Fruit fly (Drosophila melanogaster) whole organism, embryonic: ENCODE results near the gene alpha-Est8.

ENCODE experiments used
- Bdp1 ChIP-seq: fragments of 200-800 bp; sonication (Bioruptor generic); optimal IDR thresholded peaks from 3 replicates; lab custom pipeline; 2016; ENCODE audit warnings: missing biosample characterization, missing genetic modification characterization
- CG10267 ChIP-seq: fragments of 200-800 bp; sonication (Bioruptor generic); optimal IDR thresholded peaks from 2 replicates; lab custom pipeline; 2018; ENCODE audit warnings: missing biosample characterization, mild to moderate bottlenecking, missing genetic modification characterization, moderate library complexity
- CG10654 ChIP-seq: fragments of 200-800 bp; sonication (Bioruptor generic); optimal IDR thresholded peaks from 2 replicates; lab custom pipeline; 2016; ENCODE audit warnings: missing biosample characterization, missing genetic modification characterization
- CG11456 ChIP-seq: fragments of 200-800 bp; sonication (Bioruptor generic); IDR thresholded peaks from 3 replicates; pipeline ENCODE4 v1.3.6; 2022; ENCODE audit warnings: missing biosample characterization, missing genetic modification characterization
- CG12219 ChIP-seq: fragments of 200-800 bp; sonication (Bioruptor generic); optimal IDR thresholded peaks from 3 replicates; lab custom pipeline; 2018; ENCODE audit warnings: missing biosample characterization, mild to moderate bottlenecking, missing genetic modification characterization
- CG1233 ChIP-seq: fragments of 200-800 bp; sonication (Bioruptor generic); optimal IDR thresholded peaks from 4 replicates; lab custom pipeline; 2018; ENCODE audit warnings: missing biosample characterization, mild to moderate bottlenecking, missing genetic modification characterization
- CG12659 ChIP-seq: fragments of 200-800 bp; sonication (Bioruptor generic); optimal IDR thresholded peaks from 3 replicates; lab custom pipeline; 2017; ENCODE audit warnings: mild to moderate bottlenecking, missing biosample characterization, missing genetic modification reagents, missing genetic modification characterization
- CG14965 ChIP-seq: fragments of 200-800 bp; sonication (Bioruptor generic); optimal IDR thresholded peaks from 2 replicates; lab custom pipeline; 2016; ENCODE audit warnings: missing biosample characterization, missing genetic modification characterization, borderline replicate concordance
- CG1529 ChIP-seq: fragments of 200-800 bp; sonication (Bioruptor generic); optimal IDR thresholded peaks from 3 replicates; lab custom pipeline; 2018; ENCODE audit warnings: missing biosample characterization, missing genetic modification characterization
- CG16813 ChIP-seq: fragments of 200-800 bp; sonication (Bioruptor generic); IDR thresholded peaks from 3 replicates; pipeline ENCODE4 v1.3.6; 2022; ENCODE audit warnings: missing biosample characterization, missing genetic modification characterization; ENCODE audit not compliant: partially characterized antibody
- CG34224 ChIP-seq: fragments of 200-800 bp; sonication (Bioruptor generic); IDR thresholded peaks from 3 replicates; pipeline ENCODE4 v1.3.6; 2022; ENCODE audit warnings: missing biosample characterization, missing genetic modification characterization; ENCODE audit not compliant: partially characterized antibody
- CG3847 ChIP-seq: fragments of 200-800 bp; sonication (Bioruptor generic); IDR thresholded peaks from 2 replicates; pipeline ENCODE4 v1.3.6; 2022; ENCODE audit warnings: missing biosample characterization, missing genetic modification characterization
- CG4730 ChIP-seq: fragments of 200-800 bp; sonication (Bioruptor generic); IDR thresholded peaks from 2 replicates; pipeline ENCODE4 v1.3.6; 2022; ENCODE audit warnings: missing biosample characterization, missing genetic modification characterization
- CG5953 ChIP-seq: fragments of 200-800 bp; sonication (Bioruptor generic); IDR thresholded peaks from 2 replicates; pipeline ENCODE4 v1.3.6; 2022; ENCODE audit warnings: missing biosample characterization, missing genetic modification characterization
- CG6689 ChIP-seq: fragments of 200-800 bp; sonication (Bioruptor generic); IDR thresholded peaks from 2 replicates; pipeline ENCODE4 v1.3.6; 2022; ENCODE audit warnings: missing biosample characterization, missing genetic modification characterization
- CG6813 ChIP-seq: fragments of 200-800 bp; sonication (Bioruptor generic); optimal IDR thresholded peaks from 2 replicates; lab custom pipeline; 2017; ENCODE audit warnings: missing biosample characterization, missing genetic modification characterization, mild to moderate bottlenecking, moderate library complexity, missing genetic modification reagents
- CG7271 ChIP-seq: fragments of 200-800 bp; sonication (Bioruptor generic); optimal IDR thresholded peaks from 2 replicates; lab custom pipeline; 2018; ENCODE audit warnings: missing biosample characterization, mild to moderate bottlenecking, missing genetic modification characterization, moderate library complexity
- CG7839 ChIP-seq: fragments of 200-800 bp; sonication (Bioruptor generic); optimal IDR thresholded peaks from 3 replicates; lab custom pipeline; 2018; ENCODE audit warnings: missing biosample characterization, mild to moderate bottlenecking, missing genetic modification characterization, moderate library complexity
- CG8089 ChIP-seq: fragments of 200-800 bp; sonication (Bioruptor generic); optimal IDR thresholded peaks from 3 replicates; lab custom pipeline; 2016; ENCODE audit warnings: missing biosample characterization, missing genetic modification characterization
- CG9437 ChIP-seq: fragments of 200-800 bp; sonication (Bioruptor generic); optimal IDR thresholded peaks from 2 replicates; lab custom pipeline; 2018; ENCODE audit warnings: missing biosample characterization, mild to moderate bottlenecking, missing genetic modification characterization
- D ChIP-seq, 2 experiments: fragments of 200-800 bp in 1 of 2; fragments of >200 bp in 1 of 2; sonication (Bioruptor generic) in 1 of 2; optimal IDR thresholded peaks; 2 replicates in 1 of 2; 3 replicates in 1 of 2; lab custom pipeline; 2017; ENCODE audit warnings: mild to moderate bottlenecking in 1 of 2, missing biosample characterization in 1 of 2, missing genetic modification characterization in 1 of 2, missing genetic modification reagents in 1 of 2
- D19A ChIP-seq: fragments of 200-800 bp; optimal IDR thresholded peaks from 3 replicates; lab custom pipeline; 2019; ENCODE audit warnings: missing biosample characterization, mild to moderate bottlenecking, missing genetic modification characterization, moderate library complexity
- Eip74EF ChIP-seq, 2 experiments: fragments of 200-800 bp in 1 of 2; fragments of >200 bp in 1 of 2; sonication (Bioruptor generic) in 1 of 2; optimal IDR thresholded peaks; 2 replicates each; lab custom pipeline; 2017 to 2019; ENCODE audit warnings: missing biosample characterization in 2 of 2, missing genetic modification characterization in 2 of 2, mild to moderate bottlenecking in 1 of 2, moderate library complexity in 1 of 2
- H2.0 ChIP-seq: fragments of 200-800 bp; sonication (Bioruptor generic); IDR thresholded peaks from 2 replicates; pipeline ENCODE4 v1.3.6; 2022; ENCODE audit warnings: missing biosample characterization, missing genetic modification characterization
- Rfx ChIP-seq: fragments of 200-800 bp; sonication (Bioruptor generic); IDR thresholded peaks from 2 replicates; pipeline ENCODE4 v1.3.6; 2022; ENCODE audit warnings: missing biosample characterization, missing genetic modification characterization
- Scr ChIP-seq: fragments of 200-800 bp; sonication (Bioruptor generic); IDR thresholded peaks from 2 replicates; pipeline ENCODE4 v1.3.6; 2022; ENCODE audit warnings: missing biosample characterization, missing genetic modification characterization; ENCODE audit not compliant: partially characterized antibody
- Sox102F ChIP-seq: fragments of 200-800 bp; sonication (Bioruptor generic); optimal IDR thresholded peaks from 2 replicates; lab custom pipeline; 2018; ENCODE audit warnings: missing biosample characterization, mild to moderate bottlenecking, missing genetic modification characterization, moderate library complexity
- Spps ChIP-seq: fragments of 200-800 bp; sonication (Bioruptor generic); optimal IDR thresholded peaks from 2 replicates; lab custom pipeline; 2018; ENCODE audit warnings: missing biosample characterization, mild to moderate bottlenecking, missing genetic modification characterization
- Sry-δ ChIP-seq: fragments of 200-800 bp; sonication (Bioruptor generic); optimal IDR thresholded peaks from 2 replicates; lab custom pipeline; 2016; ENCODE audit warnings: missing biosample characterization, missing genetic modification characterization
- Taf1 ChIP-seq: fragments of 200-800 bp; sonication (Bioruptor generic); IDR thresholded peaks from 2 replicates; pipeline ENCODE4 v1.3.6; 2022; ENCODE audit warnings: missing biosample characterization, missing genetic modification characterization
- abd-A ChIP-seq: fragments of 200-800 bp; sonication (Bioruptor generic); optimal IDR thresholded peaks from 3 replicates; lab custom pipeline; 2019; ENCODE audit warnings: missing biosample characterization, mild to moderate bottlenecking, missing genetic modification characterization, moderate library complexity
- ac ChIP-seq: fragments of 200-800 bp; sonication (Bioruptor generic); optimal IDR thresholded peaks from 3 replicates; lab custom pipeline; 2017; ENCODE audit warnings: missing biosample characterization, mild to moderate bottlenecking, missing genetic modification characterization
- br ChIP-seq: fragments of >200 bp; optimal IDR thresholded peaks from 2 replicates; lab custom pipeline; 2017
- chinmo ChIP-seq: fragments of 200-800 bp; sonication (Bioruptor generic); IDR thresholded peaks from 4 replicates; pipeline ENCODE4 v1.3.6; 2022; ENCODE audit warnings: missing biosample characterization, missing genetic modification characterization; ENCODE audit not compliant: partially characterized antibody
- dati ChIP-seq: fragments of 200-800 bp; sonication (Bioruptor generic); IDR thresholded peaks from 2 replicates; pipeline ENCODE4 v1.3.6; 2022; ENCODE audit warnings: missing biosample characterization, missing genetic modification characterization
- dmrt11E ChIP-seq: fragments of 200-800 bp; sonication (Bioruptor generic); optimal IDR thresholded peaks from 3 replicates; lab custom pipeline; 2018; ENCODE audit warnings: missing biosample characterization, mild to moderate bottlenecking, missing genetic modification characterization, moderate library complexity
- emc ChIP-seq: fragments of 200-800 bp; sonication (Bioruptor generic); optimal IDR thresholded peaks from 2 replicates; lab custom pipeline; 2016; ENCODE audit warnings: missing biosample characterization, missing genetic modification characterization
- grau ChIP-seq: fragments of 200-800 bp; optimal IDR thresholded peaks from 3 replicates; lab custom pipeline; 2019; ENCODE audit warnings: missing biosample characterization, mild to moderate bottlenecking, missing genetic modification characterization, moderate library complexity
- hth ChIP-seq: fragments of >200 bp; optimal IDR thresholded peaks from 2 replicates; lab custom pipeline; 2017; ENCODE audit warnings: inconsistent platforms
- kay ChIP-seq: fragments of 200-800 bp; sonication (Bioruptor generic); optimal IDR thresholded peaks from 2 replicates; lab custom pipeline; 2016; ENCODE audit warnings: missing biosample characterization, missing genetic modification characterization
- maf-S ChIP-seq: fragments of 200-800 bp; sonication (Bioruptor generic); optimal IDR thresholded peaks from 2 replicates; lab custom pipeline; 2016; ENCODE audit warnings: missing biosample characterization, missing genetic modification characterization
- nerfin-1 ChIP-seq: fragments of 200-800 bp; sonication (Bioruptor generic); optimal IDR thresholded peaks from 3 replicates; lab custom pipeline; 2019; ENCODE audit warnings: missing biosample characterization, mild to moderate bottlenecking, missing genetic modification characterization, moderate library complexity
- nom ChIP-seq: fragments of 200-800 bp; sonication (Bioruptor generic); optimal IDR thresholded peaks from 2 replicates; lab custom pipeline; 2017; ENCODE audit warnings: missing biosample characterization, missing genetic modification characterization, mild to moderate bottlenecking, moderate library complexity, missing genetic modification reagents
- org-1 ChIP-seq: fragments of 200-800 bp; sonication (Bioruptor generic); optimal IDR thresholded peaks from 2 replicates; lab custom pipeline; 2017; ENCODE audit warnings: missing biosample characterization, missing genetic modification characterization
- pho ChIP-seq: fragments of 200-800 bp; sonication (Bioruptor generic); optimal IDR thresholded peaks from 2 replicates; lab custom pipeline; 2016; ENCODE audit warnings: missing biosample characterization, missing genetic modification characterization
- ranshi ChIP-seq: fragments of 200-800 bp; sonication (Bioruptor generic); IDR thresholded peaks from 2 replicates; pipeline ENCODE4 v1.3.6; 2022; ENCODE audit warnings: missing biosample characterization, missing genetic modification characterization
- row ChIP-seq: fragments of 200-800 bp; sonication (Bioruptor generic); IDR thresholded peaks from 3 replicates; pipeline ENCODE4 v1.3.6; 2022; ENCODE audit warnings: missing biosample characterization, missing genetic modification characterization
- slbo ChIP-seq: fragments of 200-800 bp; sonication (Bioruptor generic); IDR thresholded peaks from 2 replicates; pipeline ENCODE4 v1.3.6; 2022; ENCODE audit warnings: missing biosample characterization, missing genetic modification characterization
- sr ChIP-seq: fragments of 200-800 bp; sonication (Bioruptor generic); IDR thresholded peaks from 3 replicates; pipeline ENCODE4 v1.3.6; 2022; ENCODE audit warnings: missing biosample characterization, missing genetic modification characterization
- tup ChIP-seq: fragments of 200-800 bp; sonication (Bioruptor generic); optimal IDR thresholded peaks from 2 replicates; lab custom pipeline; 2016; ENCODE audit warnings: missing biosample characterization, mild to moderate bottlenecking, missing genetic modification characterization, moderate library complexity
- vfl ChIP-seq: fragments of 200-800 bp; sonication (Bioruptor generic); optimal IDR thresholded peaks from 2 replicates; lab custom pipeline; 2016; ENCODE audit warnings: missing biosample characterization, missing genetic modification characterization

The alpha-Est8 gene

DNA sequence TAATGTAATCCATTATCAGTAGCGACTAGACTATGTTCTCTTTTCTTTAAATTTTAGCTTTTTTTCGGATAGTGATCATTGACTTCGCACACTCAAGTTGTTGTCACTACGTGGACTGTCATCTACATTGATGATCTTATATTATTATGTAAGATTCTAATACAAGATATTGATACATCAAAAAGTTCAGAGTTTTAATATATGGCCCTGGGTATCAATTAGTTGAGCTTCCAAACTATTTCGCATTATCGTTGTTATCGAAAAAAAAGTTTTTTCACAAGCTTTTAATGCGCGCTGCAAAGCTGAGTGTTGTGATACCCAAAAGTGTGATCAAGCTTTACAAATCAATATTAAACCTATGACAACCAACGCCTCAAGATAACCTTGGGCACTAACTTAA, 23.4 kb downstream of the alpha-Est8 start (continued):
- TF ChIP-seq abd-A (tag; lab: Kevin White, UChicago): no peak
- TF ChIP-seq CG7839 (tag; lab: Kevin White, UChicago): peak; percentile 51
- TF ChIP-seq ranshi (GFP tag; lab: Robert Waterston, UW): no peak
- no peak for TF ChIP-seq Taf1
- TF ChIP-seq CG14965: no peak
- no peak for TF ChIP-seq CG3847 (GFP tag; lab: Robert Waterston, UW)
- TF ChIP-seq br (lab: Kevin White, UChicago): no peak
- no peak for TF ChIP-seq CG10267 (tag; lab: Kevin White, UChicago)
- TF ChIP-seq CG12219 (GFP tag; lab: Kevin White, UChicago): no peak
- no peak for TF ChIP-seq sr (GFP tag; lab: Robert Waterston, UW)
- no peak for TF ChIP-seq CG6689 (GFP tag; lab: Robert Waterston, UW)
- TF ChIP-seq hth (lab: Kevin White, UChicago): no peak
- no peak for TF ChIP-seq CG10654 (GFP tag; lab: Kevin White, UChicago)
- peak; percentile 12 for TF ChIP-seq CG12659
- no peak for TF ChIP-seq Eip74EF (GFP tag; optimal IDR thresholded peaks at IDR 0.05; lab: Kevin White, UChicago)
- TF ChIP-seq Sox102F (GFP tag; lab: Kevin White, UChicago): peak; percentile 8
- TF ChIP-seq kay (GFP tag; lab: Kevin White, UChicago): peak; percentile 11
- no peak; the same call in 2 of the 3 replicates for TF ChIP-seq CG34224 (GFP tag; lab: Robert Waterston, UW)
- TF ChIP-seq nerfin-1 (tag; lab: Kevin White, UChicago): no peak
- TF ChIP-seq CG6813 (GFP tag; lab: Kevin White, UChicago): no peak
- no peak for TF ChIP-seq CG11456 (GFP tag; lab: Robert Waterston, UW)
- no peak for TF ChIP-seq CG7271 (tag; lab: Kevin White, UChicago)
- TF ChIP-seq CG1233: no peak
- TF ChIP-seq D19A: no peak
- TF ChIP-seq CG5953: peak; percentile 52; the same call in 1 of the 2 replicates
- no peak for TF ChIP-seq CG9437 (GFP tag; lab: Kevin White, UChicago)
- TF ChIP-seq Sry-δ (GFP tag; lab: Kevin White, UChicago): no peak
- no peak for TF ChIP-seq pho (GFP tag; lab: Kevin White, UChicago)
- peak; percentile 66 for TF ChIP-seq row (GFP tag; lab: Robert Waterston, UW)
- TF ChIP-seq Rfx: peak; percentile 46
- TF ChIP-seq tup (GFP tag; lab: Kevin White, UChicago): no peak
- no peak for TF ChIP-seq H2.0 (GFP tag; lab: Robert Waterston, UW)
- TF ChIP-seq Bdp1: no peak
- TF ChIP-seq Spps: no peak
- TF ChIP-seq vfl (GFP tag; lab: Kevin White, UChicago): no peak
- TF ChIP-seq D (optimal IDR thresholded peaks at IDR 0.05; lab: Kevin White, UChicago): no peak
- no peak for TF ChIP-seq D (GFP tag; optimal IDR thresholded peaks at IDR 0.05; lab: Kevin White, UChicago)
- no peak for TF ChIP-seq CG8089 (GFP tag; lab: Kevin White, UChicago)
- TF ChIP-seq CG16813 (GFP tag; lab: Robert Waterston, UW): peak; percentile 62
- no peak for TF ChIP-seq dati (GFP tag; lab: Robert Waterston, UW)
- TF ChIP-seq ac (GFP tag; lab: Kevin White, UChicago): no peak
- peak; percentile 22 for TF ChIP-seq grau
- no peak for TF ChIP-seq CG4730 (GFP tag; lab: Robert Waterston, UW)
- TF ChIP-seq org-1 (GFP tag; lab: Kevin White, UChicago): no peak
- no peak for TF ChIP-seq emc (GFP tag; lab: Kevin White, UChicago)
- TF ChIP-seq maf-S (GFP tag; lab: Kevin White, UChicago): no peak
- no peak for TF ChIP-seq nom (GFP tag; lab: Kevin White, UChicago)
- no peak for TF ChIP-seq CG1529 (GFP tag; lab: Kevin White, UChicago)
- TF ChIP-seq slbo (GFP tag; lab: Robert Waterston, UW): peak; percentile 61
- TF ChIP-seq chinmo (GFP tag; lab: Robert Waterston, UW): peak; percentile 85; the same call in 2 of the 4 replicates
- TF ChIP-seq dmrt11E (tag; lab: Kevin White, UChicago): no peak
- peak; percentile 55 for TF ChIP-seq Scr (GFP tag; lab: Robert Waterston, UW)
